Worm (Caenorhabditis elegans) whole organism, L1 larva: ENCODE measurements around the gene irk-1.

Source experiments
- ces-1 ChIP-seq: fragments of 150-350 bp; optimal IDR thresholded peaks from 2 replicates; lab custom pipeline; 2014; ENCODE audit warnings: missing biosample characterization, missing genetic modification reagents, missing genetic modification characterization
- dsc-1 ChIP-seq: sonication (generic microtip); optimal IDR thresholded peaks from 2 replicates; lab custom pipeline; 2016; ENCODE audit warnings: mild to moderate bottlenecking, missing genetic modification characterization, missing compliant biosample characterization
- egl-13 ChIP-seq: sonication (generic microtip); optimal IDR thresholded peaks from 2 replicates; lab custom pipeline; 2016; ENCODE audit warnings: missing genotype, missing genetic modification reagents, missing genetic modification characterization, missing compliant biosample characterization
- fkh-8 ChIP-seq: sonication (generic microtip); optimal IDR thresholded peaks from 2 replicates; lab custom pipeline; 2016; ENCODE audit warnings: mild to moderate bottlenecking, missing genetic modification characterization, missing compliant biosample characterization
- jun-1 ChIP-seq: fragments of 150-350 bp; optimal IDR thresholded peaks from 2 replicates; lab custom pipeline; 2014; ENCODE audit warnings: missing biosample characterization, missing genetic modification reagents, missing genetic modification characterization
- lin-15B ChIP-seq: fragments of 150-350 bp; sonication (generic microtip); optimal IDR thresholded peaks from 3 replicates; lab custom pipeline; 2014; ENCODE audit warnings: missing biosample characterization, missing genetic modification characterization
- lsy-2 ChIP-seq, 2 experiments: fragments of 150-350 bp; optimal IDR thresholded peaks; 2 replicates each; lab custom pipeline; 2014; ENCODE audit warnings: missing biosample characterization in 2 of 2, missing genetic modification characterization in 2 of 2
- mdl-1 ChIP-seq, 2 experiments: fragments of 150-350 bp; optimal IDR thresholded peaks; 2 replicates each; lab custom pipeline; 2014 to 2017; ENCODE audit warnings: missing biosample characterization in 2 of 2, missing genetic modification characterization in 2 of 2, inconsistent platforms in 1 of 2
- nhr-237 ChIP-seq: fragments of 150-350 bp; optimal IDR thresholded peaks from 2 replicates; lab custom pipeline; 2014; ENCODE audit warnings: missing biosample characterization, missing genetic modification characterization
- vab-15 ChIP-seq: sonication (generic microtip); optimal IDR thresholded peaks from 2 replicates; lab custom pipeline; 2017; ENCODE audit warnings: missing genotype, mild to moderate bottlenecking, missing genetic modification characterization, missing compliant biosample characterization
- ztf-11 ChIP-seq, 2 experiments: sonication (generic microtip); optimal IDR thresholded peaks; 2 replicates each; lab custom pipeline; 2016 to 2017; ENCODE audit warnings: missing genetic modification characterization in 2 of 2, missing biosample characterization in 1 of 2, missing compliant biosample characterization in 1 of 2

DNA sequence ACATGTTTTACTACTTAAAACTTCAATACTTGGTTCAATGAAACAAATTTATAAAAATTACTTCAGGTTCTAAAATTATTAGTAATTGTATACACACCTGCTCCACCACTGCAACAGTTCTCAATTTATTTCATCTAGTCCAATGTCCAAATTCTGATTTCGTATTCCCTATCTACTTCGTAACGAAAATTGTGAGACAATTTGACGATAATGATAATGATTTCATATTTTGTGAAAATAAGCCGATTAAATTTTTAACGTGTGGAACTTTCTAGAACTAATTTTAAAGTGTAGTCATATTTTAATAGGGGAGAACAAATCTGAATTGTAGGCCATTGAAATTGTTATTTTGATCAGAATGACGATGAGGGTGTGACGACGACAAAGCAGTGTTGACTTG is 12.5 kb upstream of the irk-1 start:
- no peak for TF ChIP-seq jun-1
- TF ChIP-seq egl-13 (tag; lab: Kevin White, UChicago) = no peak
- no peak for TF ChIP-seq ztf-11 (tag; optimal IDR thresholded peaks at IDR 0.05; lab: Kevin White, UChicago)
- no peak for TF ChIP-seq mdl-1 (tag; optimal IDR thresholded peaks at IDR 0.05; lab: Kevin White, UChicago)
- TF ChIP-seq nhr-237 (tag; lab: Kevin White, UChicago) = no peak
- TF ChIP-seq ces-1 (GFP tag; lab: Kevin White, UChicago) = no peak
- no peak for TF ChIP-seq lin-15B (tag; lab: Kevin White, UChicago)
- no peak for TF ChIP-seq vab-15
- no peak for TF ChIP-seq fkh-8 (tag; lab: Kevin White, UChicago)
- no peak for TF ChIP-seq lsy-2 (tag; optimal IDR thresholded peaks at IDR 0.05; lab: Kevin White, UChicago)
- no peak for TF ChIP-seq dsc-1 (tag; lab: Kevin White, UChicago)
